Fruit fly (Drosophila melanogaster) whole organism, embryonic: ENCODE data around the gene CG4074.
A peak's percentile ranks its signal among the peaks of the same experiment; 100 is the strongest.

Source experiments
- CG10543 ChIP-seq: fragments of 200-800 bp; sonication (Bioruptor generic); optimal IDR thresholded peaks from 3 replicates; lab custom pipeline; 2017; ENCODE audit warnings: missing biosample characterization, mild to moderate bottlenecking, missing genetic modification characterization, moderate library complexity
- CG12155 ChIP-seq: fragments of 200-800 bp; sonication (Bioruptor generic); optimal IDR thresholded peaks from 3 replicates; lab custom pipeline; 2016; ENCODE audit warnings: missing biosample characterization, missing genetic modification characterization
- CG12299 ChIP-seq: fragments of 200-800 bp; sonication (Bioruptor generic); optimal IDR thresholded peaks from 2 replicates; lab custom pipeline; 2018; ENCODE audit warnings: missing biosample characterization, mild to moderate bottlenecking, missing genetic modification characterization
- CG13296 ChIP-seq: fragments of 200-800 bp; sonication (Bioruptor generic); optimal IDR thresholded peaks from 3 replicates; lab custom pipeline; 2018; ENCODE audit warnings: missing biosample characterization, mild to moderate bottlenecking, missing genetic modification characterization
- CG13775 ChIP-seq: fragments of 200-800 bp; sonication (Bioruptor generic); optimal IDR thresholded peaks from 3 replicates; lab custom pipeline; 2017; ENCODE audit warnings: missing biosample characterization, mild to moderate bottlenecking, missing genetic modification characterization
- CG13894 ChIP-seq: fragments of 200-800 bp; sonication (Bioruptor generic); optimal IDR thresholded peaks from 3 replicates; lab custom pipeline; 2018; ENCODE audit warnings: missing biosample characterization, mild to moderate bottlenecking, missing genetic modification characterization, moderate library complexity
- CG17829 ChIP-seq: fragments of 200-800 bp; optimal IDR thresholded peaks from 2 replicates; lab custom pipeline; 2019; ENCODE audit warnings: missing biosample characterization, mild to moderate bottlenecking, missing genetic modification characterization, moderate library complexity
- CG17912 ChIP-seq: fragments of 200-800 bp; sonication (Bioruptor generic); optimal IDR thresholded peaks from 2 replicates; lab custom pipeline; 2018; ENCODE audit warnings: missing biosample characterization, mild to moderate bottlenecking, missing genetic modification characterization
- CG2889 ChIP-seq: fragments of 200-800 bp; sonication (Bioruptor generic); IDR thresholded peaks from 3 replicates; pipeline ENCODE4 v1.3.6; 2022; ENCODE audit warnings: missing biosample characterization, missing genetic modification characterization
- CG30431 ChIP-seq: fragments of 200-800 bp; sonication (Bioruptor generic); optimal IDR thresholded peaks from 2 replicates; lab custom pipeline; 2017; ENCODE audit warnings: missing biosample characterization, missing genetic modification characterization
- CG31365 ChIP-seq: fragments of 200-800 bp; sonication (Bioruptor generic); optimal IDR thresholded peaks from 2 replicates; lab custom pipeline; 2018; ENCODE audit warnings: missing biosample characterization, mild to moderate bottlenecking, missing genetic modification characterization
- CG34224 ChIP-seq: fragments of 200-800 bp; sonication (Bioruptor generic); IDR thresholded peaks from 3 replicates; pipeline ENCODE4 v1.3.6; 2022; ENCODE audit warnings: missing biosample characterization, missing genetic modification characterization; ENCODE audit not compliant: partially characterized antibody
- CG34422 ChIP-seq: fragments of 200-800 bp; sonication (Bioruptor generic); IDR thresholded peaks from 3 replicates; pipeline ENCODE4 v1.3.6; 2022; ENCODE audit warnings: missing biosample characterization, missing genetic modification characterization
- CG3847 ChIP-seq: fragments of 200-800 bp; sonication (Bioruptor generic); IDR thresholded peaks from 2 replicates; pipeline ENCODE4 v1.3.6; 2022; ENCODE audit warnings: missing biosample characterization, missing genetic modification characterization
- CG6689 ChIP-seq: fragments of 200-800 bp; sonication (Bioruptor generic); IDR thresholded peaks from 2 replicates; pipeline ENCODE4 v1.3.6; 2022; ENCODE audit warnings: missing biosample characterization, missing genetic modification characterization
- CG7987 ChIP-seq: fragments of 200-800 bp; sonication (Bioruptor generic); optimal IDR thresholded peaks from 2 replicates; lab custom pipeline; 2018; ENCODE audit warnings: missing biosample characterization, mild to moderate bottlenecking, missing genetic modification characterization, moderate library complexity
- CoRest ChIP-seq: fragments of 200-800 bp; sonication (Bioruptor generic); optimal IDR thresholded peaks from 3 replicates; lab custom pipeline; 2018; ENCODE audit warnings: missing biosample characterization, mild to moderate bottlenecking, missing genetic modification characterization, moderate library complexity
- Dbx ChIP-seq: fragments of 200-800 bp; sonication (Bioruptor generic); IDR thresholded peaks from 3 replicates; pipeline ENCODE4 v1.3.6; 2022; ENCODE audit warnings: missing biosample characterization, missing genetic modification characterization
- Deaf1 ChIP-seq: fragments of 200-800 bp; optimal IDR thresholded peaks from 3 replicates; lab custom pipeline; 2019; ENCODE audit warnings: missing biosample characterization, mild to moderate bottlenecking, missing genetic modification characterization, moderate library complexity
- Doc2 ChIP-seq: fragments of 200-800 bp; sonication (Bioruptor generic); IDR thresholded peaks from 2 replicates; pipeline ENCODE4 v1.3.6; 2022; ENCODE audit warnings: missing biosample characterization, missing genetic modification characterization
- HHEX ChIP-seq: fragments of 200-800 bp; sonication (Bioruptor generic); optimal IDR thresholded peaks from 3 replicates; lab custom pipeline; 2017; ENCODE audit warnings: missing biosample characterization, mild to moderate bottlenecking, missing genetic modification characterization, missing genetic modification reagents
- HLH3B ChIP-seq: fragments of 200-800 bp; sonication (Bioruptor generic); IDR thresholded peaks from 2 replicates; pipeline ENCODE4 v1.3.6; 2022; ENCODE audit warnings: missing biosample characterization, missing genetic modification characterization
- Hr3 ChIP-seq: fragments of 200-800 bp; sonication (Bioruptor generic); optimal IDR thresholded peaks from 3 replicates; lab custom pipeline; 2016; ENCODE audit warnings: missing biosample characterization, missing genetic modification characterization
- MTF-1 ChIP-seq: fragments of 200-800 bp; sonication (Bioruptor generic); optimal IDR thresholded peaks from 2 replicates; lab custom pipeline; 2018; ENCODE audit warnings: missing biosample characterization, mild to moderate bottlenecking, missing genetic modification characterization, borderline replicate concordance
- Optix ChIP-seq: fragments of 200-800 bp; sonication (Bioruptor generic); IDR thresholded peaks from 3 replicates; pipeline ENCODE4 v1.3.6; 2022; ENCODE audit warnings: missing biosample characterization, missing genetic modification characterization
- PHDP ChIP-seq: fragments of 200-800 bp; sonication (Bioruptor generic); optimal IDR thresholded peaks from 3 replicates; lab custom pipeline; 2018; ENCODE audit warnings: missing biosample characterization, mild to moderate bottlenecking, missing genetic modification characterization, moderate library complexity
- Pdp1 ChIP-seq, 2 experiments: fragments of 200-800 bp; sonication (Bioruptor generic); optimal IDR thresholded peaks; 3 replicates each; lab custom pipeline; 2016; ENCODE audit warnings: missing biosample characterization in 2 of 2, missing genetic modification characterization in 2 of 2, mild to moderate bottlenecking in 1 of 2, moderate library complexity in 1 of 2
- Ravus ChIP-seq: fragments of 200-800 bp; sonication (Bioruptor generic); IDR thresholded peaks from 2 replicates; pipeline ENCODE4 v1.3.6; 2022; ENCODE audit warnings: missing biosample characterization, missing genetic modification characterization
- Sox100B ChIP-seq: fragments of 200-800 bp; sonication (Bioruptor generic); optimal IDR thresholded peaks from 3 replicates; lab custom pipeline; 2018; ENCODE audit warnings: missing biosample characterization, mild to moderate bottlenecking, missing genetic modification characterization
- Sry-β ChIP-seq: fragments of 200-800 bp; sonication (Bioruptor generic); optimal IDR thresholded peaks from 2 replicates; lab custom pipeline; 2018; ENCODE audit warnings: missing biosample characterization, mild to moderate bottlenecking, missing genetic modification characterization, moderate library complexity
- Vsx1 ChIP-seq: fragments of 200-800 bp; sonication (Bioruptor generic); optimal IDR thresholded peaks from 2 replicates; lab custom pipeline; 2017; ENCODE audit warnings: missing biosample characterization, mild to moderate bottlenecking, missing genetic modification characterization, missing genetic modification reagents
- Xrp1 ChIP-seq: fragments of 200-800 bp; sonication (Bioruptor generic); IDR thresholded peaks from 2 replicates; pipeline ENCODE4 v1.3.6; 2022; ENCODE audit warnings: missing biosample characterization, missing genetic modification characterization
- ab ChIP-seq: fragments of 200-800 bp; sonication (Bioruptor generic); optimal IDR thresholded peaks from 2 replicates; lab custom pipeline; 2016; ENCODE audit warnings: missing biosample characterization, missing genetic modification characterization
- aop ChIP-seq: fragments of 200-800 bp; sonication (Bioruptor generic); IDR thresholded peaks from 2 replicates; pipeline ENCODE4 v1.3.6; 2022; ENCODE audit warnings: missing biosample characterization, missing genetic modification characterization
- az2 ChIP-seq: fragments of 200-800 bp; sonication (Bioruptor generic); optimal IDR thresholded peaks from 3 replicates; lab custom pipeline; 2016; ENCODE audit warnings: missing biosample characterization, missing genetic modification characterization
- bsh ChIP-seq, 2 experiments: fragments of 200-800 bp; sonication (Bioruptor generic); optimal IDR thresholded peaks; 2 replicates each; lab custom pipeline; 2017 to 2018; ENCODE audit warnings: mild to moderate bottlenecking in 2 of 2, missing biosample characterization in 2 of 2, missing genetic modification characterization in 2 of 2, moderate library complexity in 1 of 2
- cwo ChIP-seq: fragments of 200-800 bp; sonication (Bioruptor generic); optimal IDR thresholded peaks from 3 replicates; lab custom pipeline; 2017; ENCODE audit warnings: missing biosample characterization, missing genetic modification characterization, mild to moderate bottlenecking, moderate library complexity, missing genetic modification reagents
- dmrt99B ChIP-seq: fragments of 200-800 bp; sonication (Bioruptor generic); optimal IDR thresholded peaks from 2 replicates; lab custom pipeline; 2018; ENCODE audit warnings: missing biosample characterization, mild to moderate bottlenecking, missing genetic modification characterization, moderate library complexity
- exex ChIP-seq: fragments of 200-800 bp; sonication (Bioruptor generic); optimal IDR thresholded peaks from 4 replicates; lab custom pipeline; 2018; ENCODE audit warnings: missing biosample characterization, mild to moderate bottlenecking, missing genetic modification characterization, moderate library complexity
- gem ChIP-seq: fragments of 200-800 bp; sonication (Bioruptor generic); optimal IDR thresholded peaks from 2 replicates; lab custom pipeline; 2019; ENCODE audit warnings: missing biosample characterization, mild to moderate bottlenecking, missing genetic modification characterization, moderate library complexity
- lbe ChIP-seq: fragments of 200-800 bp; sonication (Bioruptor generic); optimal IDR thresholded peaks from 2 replicates; lab custom pipeline; 2016; ENCODE audit warnings: missing biosample characterization, mild to moderate bottlenecking, missing genetic modification characterization
- oc ChIP-seq: fragments of 200-800 bp; sonication (Bioruptor generic); optimal IDR thresholded peaks from 2 replicates; lab custom pipeline; 2018; ENCODE audit warnings: missing biosample characterization, mild to moderate bottlenecking, missing genetic modification characterization, moderate library complexity
- otp ChIP-seq: fragments of 200-800 bp; sonication (Bioruptor generic); IDR thresholded peaks from 3 replicates; pipeline ENCODE4, ENCODE4 v1.3.6; 2022; ENCODE audit warnings: missing biosample characterization, missing genetic modification characterization
- sens ChIP-seq: fragments of 200-800 bp; sonication (Bioruptor generic); peaks from one replicate; lab custom pipeline; 2016; ENCODE audit warnings: missing biosample characterization, missing genetic modification characterization
- stc ChIP-seq: fragments of 200-800 bp; sonication (Bioruptor generic); IDR thresholded peaks from 2 replicates; pipeline ENCODE4 v1.3.6; 2022; ENCODE audit warnings: missing biosample characterization, missing genetic modification characterization
- tap ChIP-seq: fragments of 200-800 bp; optimal IDR thresholded peaks from 3 replicates; lab custom pipeline; 2019; ENCODE audit warnings: missing biosample characterization, mild to moderate bottlenecking, missing genetic modification characterization, moderate library complexity
- trh ChIP-seq: fragments of 200-800 bp; sonication (Bioruptor generic); optimal IDR thresholded peaks from 2 replicates; lab custom pipeline; 2016; ENCODE audit warnings: missing biosample characterization, missing genetic modification characterization
- tup ChIP-seq: fragments of 200-800 bp; sonication (Bioruptor generic); optimal IDR thresholded peaks from 2 replicates; lab custom pipeline; 2016; ENCODE audit warnings: missing biosample characterization, mild to moderate bottlenecking, missing genetic modification characterization, moderate library complexity

The CG4074 gene

dm6 chr3L:20730323-20731238 is 38.7 kb downstream of the CG4074 start, which contains the start of gene CG13252:
Gene CG13252, plus strand, starts transcription at chr3L:20730591.
- TF ChIP-seq CG2889 (GFP tag; lab: Robert Waterston, UW) (no peak), Pdp1 (GFP tag; optimal IDR thresholded peaks at IDR 0.05; lab: Kevin White, UChicago) (peak in 1 of 2 experiments; percentile 97), oc (tag; lab: Kevin White, UChicago) (peak; percentile 32), CG34224 (GFP tag; lab: Robert Waterston, UW) (peak; percentile 51; the same call in 1 of the 3 replicates), exex (tag; lab: Kevin White, UChicago) (peak; percentile 20), tup (GFP tag; lab: Kevin White, UChicago) (no peak), CG12299 (no peak), CG3847 (GFP tag; lab: Robert Waterston, UW) (peak; percentile 19; the same call in 1 of the 2 replicates), Dbx (GFP tag; lab: Robert Waterston, UW) (0 out of 3 replicates have a peak, but pooled peaks have one; percentile 10), gem (tag; lab: Kevin White, UChicago) (peak; percentile 11), CG6689 (GFP tag; lab: Robert Waterston, UW) (no peak), CG34422 (GFP tag; lab: Robert Waterston, UW) (peak; percentile 12; the same call in 1 of the 3 replicates), CoRest (tag; lab: Kevin White, UChicago) (peak; percentile 45), MTF-1 (peak; percentile 29), CG13894 (tag; lab: Kevin White, UChicago) (no peak), aop (GFP tag; lab: Robert Waterston, UW) (no peak), lbe (peak; percentile 66), CG13775 (GFP tag; lab: Kevin White, UChicago) (no peak), dmrt99B (tag; lab: Kevin White, UChicago) (peak; percentile 27), otp (no peak), trh (GFP tag; lab: Kevin White, UChicago) (no peak), Hr3 (GFP tag; lab: Kevin White, UChicago) (no peak), CG10543 (GFP tag; lab: Kevin White, UChicago) (peak; percentile 44), stc (GFP tag; lab: Robert Waterston, UW) (0 out of 2 replicates have a peak, but pooled peaks have one; percentile 21), Ravus (GFP tag; lab: Robert Waterston, UW) (no peak), Sox100B (peak; percentile 32), ab (GFP tag; lab: Kevin White, UChicago) (no peak), CG30431 (no peak), sens (GFP tag; lab: Kevin White, UChicago) (peak; percentile 78), cwo (no peak), CG17912 (peak; percentile 62), az2 (no peak), bsh (GFP tag; optimal IDR thresholded peaks at IDR 0.05; lab: Kevin White, UChicago) (peak in 1 of 2 experiments; percentile 32), CG31365 (tag; lab: Kevin White, UChicago) (no peak), CG17829 (tag; lab: Kevin White, UChicago) (no peak), tap (tag; lab: Kevin White, UChicago) (peak; percentile 18), CG12155 (GFP tag; lab: Kevin White, UChicago) (no peak), HHEX (GFP tag; lab: Kevin White, UChicago) (peak; percentile 18), Optix (GFP tag; lab: Robert Waterston, UW) (no peak), Doc2 (GFP tag; lab: Robert Waterston, UW) (no peak), Xrp1 (GFP tag; lab: Robert Waterston, UW) (no peak; the same call in 1 of the 2 replicates), PHDP (tag; lab: Kevin White, UChicago) (peak; percentile 38), Vsx1 (GFP tag; lab: Kevin White, UChicago) (peak; percentile 84), Deaf1 (tag; lab: Kevin White, UChicago) (peak; percentile 27), HLH3B (GFP tag; lab: Robert Waterston, UW) (0 out of 2 replicates have a peak, but pooled peaks have one; percentile 6), Sry-β (GFP tag; lab: Kevin White, UChicago) (peak; percentile 11), CG7987 (GFP tag; lab: Kevin White, UChicago) (peak; percentile 59), CG13296 (GFP tag; lab: Kevin White, UChicago) (peak; percentile 25)
